Fruit fly (Drosophila melanogaster): ENCODE measurements around the gene PIG-H.
A peak's percentile ranks its signal among the peaks of the same experiment; 100 is the strongest.

Gene PIG-H

dm6 chr3R:7999530-8000116 lies at the start of gene PIG-H:
PIG-H (plus strand) TSS chr3R:7999832.
- TF ChIP-seq Ets97D (GFP tag; optimal IDR thresholded peaks at IDR 0.05) (no peak), CG1602 (GFP tag; optimal IDR thresholded peaks at IDR 0.05) (peak; percentile 10), CG6689 (GFP tag; IDR thresholded peaks at IDR 0.05) (peak; percentile 47; the same call in 1 of the 2 replicates), E2f2 (GFP tag; IDR thresholded peaks at IDR 0.05) (peak; percentile 96), GATAe (GFP tag; conservative IDR thresholded peaks at IDR 0.05) (no peak), CG1233 (GFP tag; optimal IDR thresholded peaks at IDR 0.05) (no peak), D19A (tag; optimal IDR thresholded peaks at IDR 0.05) (peak; percentile 9), Lhr (GFP tag; optimal IDR thresholded peaks at IDR 0.05) (peak; percentile 70), dati (GFP tag; IDR thresholded peaks at IDR 0.05) (no peak), CG34422 (GFP tag; IDR thresholded peaks at IDR 0.05) (no peak), HLHmδ (GFP tag; optimal IDR thresholded peaks at IDR 0.05) (no peak), CG6175 (GFP tag; IDR thresholded peaks at IDR 0.05) (no peak), unpg (GFP tag; optimal IDR thresholded peaks at IDR 0.05) (no peak), H2.0 (GFP tag; IDR thresholded peaks at IDR 0.05) (no peak), CG3995 (GFP tag; optimal IDR thresholded peaks at IDR 0.05) (peak; percentile 37), Mrtf (GFP tag; IDR thresholded peaks at IDR 0.05) (no peak), zen (tag; optimal IDR thresholded peaks at IDR 0.05) (peak; percentile 19), Med (GFP tag) (peak; percentile 59), dysf (GFP tag; IDR thresholded peaks at IDR 0.05) (no peak), NK7.1 (GFP tag; optimal IDR thresholded peaks at IDR 0.05) (no peak), CoRest (tag; optimal IDR thresholded peaks at IDR 0.05) (peak; percentile 43), Hsf (GFP tag; optimal IDR thresholded peaks at IDR 0.05) (peak; percentile 9), knrl (GFP tag; IDR thresholded peaks at IDR 0.05; ENCODE audit: partially characterized antibody) (no peak), CG10431 (GFP tag; optimal IDR thresholded peaks at IDR 0.05) (peak; percentile 53), gcm2 (GFP tag; optimal IDR thresholded peaks at IDR 0.05) (no peak), row (GFP tag; IDR thresholded peaks at IDR 0.05) (peak; percentile 46; the same call in 1 of the 3 replicates), ssp (GFP tag; IDR thresholded peaks at IDR 0.05) (peak; percentile 93), en (GFP tag; optimal IDR thresholded peaks at IDR 0.05) (no peak), CG10267 (tag; optimal IDR thresholded peaks at IDR 0.05) (peak; percentile 19), CG18262 (tag; optimal IDR thresholded peaks at IDR 0.05) (peak; percentile 7), CG8944 (GFP tag; optimal IDR thresholded peaks at IDR 0.05) (no peak), CG2712 (tag; optimal IDR thresholded peaks at IDR 0.05) (peak; percentile 44), pzg (GFP tag; optimal IDR thresholded peaks at IDR 0.05) (peak; percentile 60), Doc3 (GFP tag; IDR thresholded peaks at IDR 0.05; ENCODE audit: partially characterized antibody) (no peak), CG6254 (GFP tag; optimal IDR thresholded peaks at IDR 0.05) (no peak), CG2889 (GFP tag; IDR thresholded peaks at IDR 0.05) (no peak), sens (GFP tag) (peak; percentile 51), CG30431 (GFP tag; optimal IDR thresholded peaks at IDR 0.05) (no peak), CG1603 (tag; optimal IDR thresholded peaks at IDR 0.05) (peak; percentile 5), CG2678 (tag; optimal IDR thresholded peaks at IDR 0.05) (peak; percentile 14), sug (tag; optimal IDR thresholded peaks at IDR 0.05) (peak; percentile 17), CG15514 (GFP tag; optimal IDR thresholded peaks at IDR 0.05) (peak; percentile 5), CG3847 (GFP tag; IDR thresholded peaks at IDR 0.05) (0 out of 2 replicates have a peak, but pooled peaks have one; percentile 33), CG12391 (tag; optimal IDR thresholded peaks at IDR 0.05) (peak; percentile 20), CG2116 (GFP tag; optimal IDR thresholded peaks at IDR 0.05) (peak; percentile 24), CG30020 (tag; optimal IDR thresholded peaks at IDR 0.05) (peak; percentile 83), lola (GFP tag; optimal IDR thresholded peaks at IDR 0.05) (peak in 1 of 3 experiments; percentile 22), MBD-R2 (GFP tag; IDR thresholded peaks at IDR 0.05) (peak; percentile 56; the same call in 1 of the 2 replicates), CG10209 (GFP tag; optimal IDR thresholded peaks at IDR 0.05) (no peak), so (GFP tag; IDR thresholded peaks at IDR 0.05) (no peak)

All from whole organism, embryonic.